Worm (Caenorhabditis elegans) whole organism, late embryonic: ENCODE data around the gene mpst-1.

ENCODE experiments used
- C38D4.7 ChIP-seq: fragments of 200-800 bp; sonication (Bioruptor generic); optimal IDR thresholded peaks from 2 replicates; lab custom pipeline; 2018; ENCODE audit warnings: mild to moderate bottlenecking, missing genetic modification characterization, moderate library complexity, missing compliant biosample characterization
- F13H6.1 ChIP-seq: sonication (generic microtip); optimal IDR thresholded peaks from 2 replicates; lab custom pipeline; 2016; ENCODE audit warnings: missing genetic modification characterization, missing compliant biosample characterization
- ceh-30 ChIP-seq: fragments of 150-350 bp; optimal IDR thresholded peaks from 2 replicates; lab custom pipeline; 2014; ENCODE audit warnings: missing biosample characterization, missing genetic modification characterization
- fkh-10 ChIP-seq: fragments of 150-350 bp; optimal IDR thresholded peaks from 2 replicates; lab custom pipeline; 2014; ENCODE audit warnings: missing biosample characterization, missing genetic modification reagents, missing genetic modification characterization
- gmeb-2 ChIP-seq: sonication (generic microtip); optimal IDR thresholded peaks from 2 replicates; lab custom pipeline; 2016; ENCODE audit warnings: missing genetic modification characterization, inconsistent platforms, missing compliant biosample characterization
- hlh-13 ChIP-seq: fragments of 200-800 bp; sonication (Bioruptor generic); optimal IDR thresholded peaks from 2 replicates; lab custom pipeline; 2018; ENCODE audit warnings: mild to moderate bottlenecking, missing genetic modification characterization, missing compliant biosample characterization
- hlh-30 ChIP-seq: sonication (generic microtip); optimal IDR thresholded peaks from 2 replicates; lab custom pipeline; 2017; ENCODE audit warnings: antibody characterized with exemption, missing genetic modification characterization, missing compliant biosample characterization; ENCODE audit not compliant: insufficient read depth
- madf-2 ChIP-seq: sonication (generic microtip); optimal IDR thresholded peaks from 2 replicates; lab custom pipeline; 2017; ENCODE audit warnings: missing genetic modification characterization, missing compliant biosample characterization
- pat-9 ChIP-seq: fragments of 200-800 bp; sonication (Bioruptor generic); optimal IDR thresholded peaks from 2 replicates; lab custom pipeline; 2018; ENCODE audit warnings: mild to moderate bottlenecking, missing genetic modification characterization, moderate library complexity, missing compliant biosample characterization
- rnt-1 ChIP-seq: sonication (generic microtip); optimal IDR thresholded peaks from 2 replicates; lab custom pipeline; 2016; ENCODE audit warnings: missing genetic modification characterization, missing compliant biosample characterization
- sox-2 ChIP-seq: fragments of 200-800 bp; sonication (Bioruptor generic); IDR thresholded peaks from 2 replicates; pipeline ENCODE4 v1.3.6; 2022; ENCODE audit warnings: missing genetic modification reagents, missing genetic modification characterization, missing compliant biosample characterization
- unc-42 ChIP-seq: sonication (generic microtip); optimal IDR thresholded peaks from 2 replicates; lab custom pipeline; 2016; ENCODE audit warnings: missing genotype, missing genetic modification characterization, missing compliant biosample characterization
- zip-5 ChIP-seq: sonication (generic microtip); optimal IDR thresholded peaks from 2 replicates; lab custom pipeline; 2016; ENCODE audit warnings: missing genetic modification characterization, missing compliant biosample characterization

DNA sequence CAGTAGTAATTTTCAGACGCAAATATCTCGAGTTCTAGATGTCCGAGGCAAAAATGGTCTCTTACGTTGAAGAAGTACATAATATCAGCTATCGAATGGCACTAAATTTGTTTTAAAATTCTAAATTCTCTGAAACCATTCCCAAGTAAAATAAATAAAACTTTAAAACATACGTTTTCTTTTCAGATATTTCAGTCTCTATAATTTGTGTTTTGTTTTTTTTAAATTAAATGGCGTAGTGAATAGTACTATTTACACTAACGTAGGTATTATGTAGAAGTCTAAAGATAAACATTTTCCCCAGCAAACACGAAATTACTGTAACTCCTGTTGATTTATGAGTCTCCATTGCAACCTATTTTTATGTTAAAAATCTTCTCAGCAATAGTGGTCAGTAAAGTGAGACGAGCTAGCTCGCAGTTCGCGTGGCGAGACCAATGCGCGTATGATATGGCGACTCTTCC is 9.6 kb downstream of the mpst-1 start:
- no peak for TF ChIP-seq gmeb-2 (tag; lab: Kevin White, UChicago)
- no peak for TF ChIP-seq hlh-13 (GFP tag; lab: Kevin White, UChicago)
- TF ChIP-seq fkh-10 (GFP tag; lab: Kevin White, UChicago), result no peak
- no peak for TF ChIP-seq unc-42 (tag; lab: Kevin White, UChicago)
- no peak for TF ChIP-seq ceh-30
- TF ChIP-seq hlh-30, result no peak
- TF ChIP-seq F13H6.1 (tag; lab: Kevin White, UChicago), result no peak
- no peak for TF ChIP-seq rnt-1 (tag; lab: Kevin White, UChicago)
- no peak for TF ChIP-seq sox-2 (GFP tag; lab: Robert Waterston, UW)
- no peak for TF ChIP-seq pat-9
- TF ChIP-seq zip-5 (tag; lab: Kevin White, UChicago), result no peak
- no peak for TF ChIP-seq C38D4.7 (GFP tag; lab: Kevin White, UChicago)
- no peak for TF ChIP-seq madf-2
